Worm (Caenorhabditis elegans): ENCODE results near the gene bir-1.

bir-1 gene

ce11 chrV:11660566-11660965 lies 16.3 kb downstream of the bir-1 start:
- TF ChIP-seq efl-1 (optimal IDR thresholded peaks at IDR 0.05) = no peak
- TF ChIP-seq efl-1 (GFP tag; optimal IDR thresholded peaks at IDR 0.05 in 1 of 2) = peak in 1 of 2 experiments; percentile 21
- TF ChIP-seq snu-23 (GFP tag; optimal IDR thresholded peaks at IDR 0.05) = no peak

ce11 chrV:11664875-11665384 lies 20.7 kb downstream of the bir-1 start, which contains the start of gene ceh-27:
ceh-27 (minus strand) TSS chrV:11665102.
- TF ChIP-seq elt-2 (tag; optimal IDR thresholded peaks at IDR 0.05) (no peak), lin-39 (tag; optimal IDR thresholded peaks at IDR 0.05) (no peak), nhr-85 (tag) (no peak), ets-5 (GFP tag; IDR thresholded peaks at IDR 0.05) (no peak), unc-86 (tag; optimal IDR thresholded peaks at IDR 0.05) (no peak), egl-13 (tag; optimal IDR thresholded peaks at IDR 0.05) (no peak), fkh-8 (tag; optimal IDR thresholded peaks at IDR 0.05) (no peak), lsy-2 (tag; optimal IDR thresholded peaks at IDR 0.05) (no peak), lin-14 (GFP tag; optimal IDR thresholded peaks at IDR 0.05) (peak; percentile 36), nhr-11 (tag; optimal IDR thresholded peaks at IDR 0.05) (no peak), fkh-10 (GFP tag; optimal IDR thresholded peaks at IDR 0.05) (peak; percentile 45), efl-1 (optimal IDR thresholded peaks at IDR 0.05) (no peak), efl-1 (GFP tag; optimal IDR thresholded peaks at IDR 0.05 in 1 of 2) (no peak), C16A3.4 (tag; optimal IDR thresholded peaks at IDR 0.05) (no peak)

ce11 chrV:11667176-11667575 lies 22.9 kb downstream of the bir-1 start, which contains the start of gene F46F3.3:
F46F3.3 (plus strand) TSS chrV:11667476.
- no peak for TF ChIP-seq unc-30 (tag; optimal IDR thresholded peaks at IDR 0.05)
- TF ChIP-seq blmp-1 (tag; optimal IDR thresholded peaks at IDR 0.05) = peak; percentile 22

- no peak for TF ChIP-seq mab-9 (GFP tag; IDR thresholded peaks at IDR 0.05)
- TF ChIP-seq snpc-4 (tag; optimal IDR thresholded peaks at IDR 0.05) = no peak
- no peak for TF ChIP-seq alr-1 (tag; optimal IDR thresholded peaks at IDR 0.05; ENCODE audit: borderline replicate concordance)
- TF ChIP-seq elt-3 (tag; optimal IDR thresholded peaks at IDR 0.05) = no peak
- TF ChIP-seq blmp-1 (tag; optimal IDR thresholded peaks at IDR 0.05) = peak; percentile 23
- no peak for TF ChIP-seq vab-15 (tag; optimal IDR thresholded peaks at IDR 0.05)
- no peak for TF ChIP-seq nhr-90 (tag; optimal IDR thresholded peaks at IDR 0.05; ENCODE audit: poor library complexity)
These were observed 28.2 kb downstream of the bir-1 start, which contains the start of gene lgc-44 for ce11 chrV:11672497-11672896. lgc-44 (minus strand) TSS chrV:11672597.

- TF ChIP-seq mdl-1 (tag; optimal IDR thresholded peaks at IDR 0.05) (no peak), unc-130 (tag; optimal IDR thresholded peaks at IDR 0.05) (no peak), nhr-85 (tag) (peak; percentile 88), dpl-1 (GFP tag; optimal IDR thresholded peaks at IDR 0.05) (no peak), ceh-82 (tag; optimal IDR thresholded peaks at IDR 0.05) (no peak), unc-30 (tag; optimal IDR thresholded peaks at IDR 0.05) (no peak), ceh-90 (tag; optimal IDR thresholded peaks at IDR 0.05) (no peak), mep-1 (tag; optimal IDR thresholded peaks at IDR 0.05) (peak; percentile 48), nhr-77 (tag; optimal IDR thresholded peaks at IDR 0.05) (no peak), nhr-237 (tag; optimal IDR thresholded peaks at IDR 0.05) (no peak), nhr-84 (tag; optimal IDR thresholded peaks at IDR 0.05) (no peak), nhr-20 (tag; optimal IDR thresholded peaks at IDR 0.05) (peak; percentile 40), nhr-28 (tag; optimal IDR thresholded peaks at IDR 0.05) (no peak), C34B4.2 (tag; optimal IDR thresholded peaks at IDR 0.05) (no peak), alr-1 (tag; optimal IDR thresholded peaks at IDR 0.05; ENCODE audit: borderline replicate concordance) (no peak), ama-1 (optimal IDR thresholded peaks at IDR 0.05) (no peak), nhr-19 (GFP tag; conservative IDR thresholded peaks at IDR 0.05) (no peak), nhr-11 (tag; optimal IDR thresholded peaks at IDR 0.05) (no peak), jun-1 (tag; optimal IDR thresholded peaks at IDR 0.05) (no peak), lsy-2 (tag; optimal IDR thresholded peaks at IDR 0.05) (peak in 1 of 2 experiments; percentile 2), lir-3 (tag; optimal IDR thresholded peaks at IDR 0.05; ENCODE audit: poor library complexity) (no peak), efl-1 (optimal IDR thresholded peaks at IDR 0.05) (peak; percentile 31 to 55), efl-1 (GFP tag; optimal IDR thresholded peaks at IDR 0.05 in 1 of 2) (no peak), egl-27 (tag; optimal IDR thresholded peaks at IDR 0.05) (no peak), grh-1 (GFP tag; IDR thresholded peaks at IDR 0.05) (peak; percentile 19; the same call in 1 of the 2 replicates), lin-14 (GFP tag; optimal IDR thresholded peaks at IDR 0.05) (peak; percentile 60), rnt-1 (tag; optimal IDR thresholded peaks at IDR 0.05) (peak; percentile 7), sox-4 (tag; optimal IDR thresholded peaks at IDR 0.05) (no peak)
These were observed 29.6 kb downstream of the bir-1 start for ce11 chrV:11673746-11674365.
